Worm (Caenorhabditis elegans): ENCODE measurements around the gene tbx-9.

tbx-9 gene

ce11 chrIII:10311016-10311415 is 30.6 kb downstream of the tbx-9 start, which contains the start of gene T07A5.7:
Gene T07A5.7, minus strand, starts transcription at chrIII:10311116.
- TF ChIP-seq Y116A8C.19 (tag; optimal IDR thresholded peaks at IDR 0.05; ENCODE audit: borderline replicate concordance) (no peak), efl-1 (optimal IDR thresholded peaks at IDR 0.05) (no peak), efl-1 (GFP tag; optimal IDR thresholded peaks at IDR 0.05 in 1 of 2) (peak in 1 of 2 experiments; percentile 59)

ce11 chrIII:10306049-10306448 is 35.6 kb downstream of the tbx-9 start, which contains the start of gene T07A5.1:
Gene T07A5.1, minus strand, starts transcription at chrIII:10306197.
- TF ChIP-seq lin-39 (tag; optimal IDR thresholded peaks at IDR 0.05): peak; percentile 15
- no peak for TF ChIP-seq elt-2 (tag; optimal IDR thresholded peaks at IDR 0.05)
- TF ChIP-seq nhr-85 (tag): peak; percentile 60

- TF ChIP-seq efl-1 (optimal IDR thresholded peaks at IDR 0.05) (no peak), efl-1 (GFP tag; optimal IDR thresholded peaks at IDR 0.05 in 1 of 2) (peak in 1 of 2 experiments; percentile 18), snpc-4 (tag; optimal IDR thresholded peaks at IDR 0.05) (no peak), elt-2 (tag; optimal IDR thresholded peaks at IDR 0.05) (peak; percentile 76), efl-3 (GFP tag; optimal IDR thresholded peaks at IDR 0.05) (no peak)
These were observed 36.4 kb downstream of the tbx-9 start for ce11 chrIII:10305295-10305694.

ce11 chrIII:10300078-10300477 is 41.6 kb downstream of the tbx-9 start, which contains the start of gene vglu-3:
Gene vglu-3, plus strand, starts transcription at chrIII:10300378.
- TF ChIP-seq isw-1 (GFP tag; IDR thresholded peaks at IDR 0.05): no peak
- no peak for TF ChIP-seq zag-1 (tag; optimal IDR thresholded peaks at IDR 0.05)
- no peak for TF ChIP-seq tbx-2 (tag; optimal IDR thresholded peaks at IDR 0.05)
- TF ChIP-seq mef-2 (tag; optimal IDR thresholded peaks at IDR 0.05): no peak
- no peak for TF ChIP-seq nhr-77 (tag; optimal IDR thresholded peaks at IDR 0.05)
- no peak for TF ChIP-seq ztf-11 (tag; optimal IDR thresholded peaks at IDR 0.05)
- no peak for TF ChIP-seq C16A3.4 (tag; optimal IDR thresholded peaks at IDR 0.05)
- TF ChIP-seq lir-3 (tag; optimal IDR thresholded peaks at IDR 0.05; ENCODE audit: poor library complexity): no peak
- TF ChIP-seq fkh-8 (tag; optimal IDR thresholded peaks at IDR 0.05): no peak
- no peak for TF ChIP-seq irx-1 (tag; optimal IDR thresholded peaks at IDR 0.05)
- TF ChIP-seq rnt-1 (tag; optimal IDR thresholded peaks at IDR 0.05): no peak
- TF ChIP-seq ceh-88 (GFP tag; IDR thresholded peaks at IDR 0.05): no peak
- TF ChIP-seq elt-2 (tag; optimal IDR thresholded peaks at IDR 0.05): no peak
- no peak for TF ChIP-seq elt-3 (tag; optimal IDR thresholded peaks at IDR 0.05)
- TF ChIP-seq ceh-8 (GFP tag; optimal IDR thresholded peaks at IDR 0.05): no peak

ce11 chrIII:10296904-10297303 is 44.8 kb downstream of the tbx-9 start:
- TF ChIP-seq efl-1 (optimal IDR thresholded peaks at IDR 0.05) (no peak), efl-1 (GFP tag; optimal IDR thresholded peaks at IDR 0.05 in 1 of 2) (no peak), nhr-85 (tag) (peak; percentile 67), egl-27 (tag; optimal IDR thresholded peaks at IDR 0.05) (no peak), elt-3 (tag; optimal IDR thresholded peaks at IDR 0.05) (peak in 1 of 6 experiments; percentile 5)

- no peak for TF ChIP-seq egl-13 (tag; optimal IDR thresholded peaks at IDR 0.05)
- TF ChIP-seq fkh-10 (GFP tag; optimal IDR thresholded peaks at IDR 0.05): no peak
- TF ChIP-seq lin-13 (GFP tag; optimal IDR thresholded peaks at IDR 0.05): no peak
- no peak for TF ChIP-seq sox-4 (tag; optimal IDR thresholded peaks at IDR 0.05)
- no peak for TF ChIP-seq C16A3.4 (tag; optimal IDR thresholded peaks at IDR 0.05)
- TF ChIP-seq tbx-2 (tag; optimal IDR thresholded peaks at IDR 0.05): no peak
- no peak for TF ChIP-seq nhr-84 (tag; optimal IDR thresholded peaks at IDR 0.05)
- TF ChIP-seq ceh-88 (GFP tag; IDR thresholded peaks at IDR 0.05): no peak
- TF ChIP-seq sup-37 (GFP tag; optimal IDR thresholded peaks at IDR 0.05): no peak
- TF ChIP-seq mab-9 (GFP tag; IDR thresholded peaks at IDR 0.05): no peak
- no peak for TF ChIP-seq zip-4 (GFP tag; optimal IDR thresholded peaks at IDR 0.05)
- no peak for TF ChIP-seq hlh-4 (tag; optimal IDR thresholded peaks at IDR 0.05)
These were observed 46.8 kb downstream of the tbx-9 start, which contains the start of gene vglu-2 for ce11 chrIII:10294837-10295236. Gene vglu-2, plus strand, starts transcription at chrIII:10295137.
